Worm (Caenorhabditis elegans): Measurements from ENCODE around the gene W01G7.4.

Gene W01G7.4

ce11 chrII:14036724-14037483, 23.6 kb upstream of the W01G7.4 start (continued):
- TF ChIP-seq grh-1 (GFP tag; IDR thresholded peaks at IDR 0.05) (no peak), pqm-1 (tag; optimal IDR thresholded peaks at IDR 0.05) (no peak)

DNA sequence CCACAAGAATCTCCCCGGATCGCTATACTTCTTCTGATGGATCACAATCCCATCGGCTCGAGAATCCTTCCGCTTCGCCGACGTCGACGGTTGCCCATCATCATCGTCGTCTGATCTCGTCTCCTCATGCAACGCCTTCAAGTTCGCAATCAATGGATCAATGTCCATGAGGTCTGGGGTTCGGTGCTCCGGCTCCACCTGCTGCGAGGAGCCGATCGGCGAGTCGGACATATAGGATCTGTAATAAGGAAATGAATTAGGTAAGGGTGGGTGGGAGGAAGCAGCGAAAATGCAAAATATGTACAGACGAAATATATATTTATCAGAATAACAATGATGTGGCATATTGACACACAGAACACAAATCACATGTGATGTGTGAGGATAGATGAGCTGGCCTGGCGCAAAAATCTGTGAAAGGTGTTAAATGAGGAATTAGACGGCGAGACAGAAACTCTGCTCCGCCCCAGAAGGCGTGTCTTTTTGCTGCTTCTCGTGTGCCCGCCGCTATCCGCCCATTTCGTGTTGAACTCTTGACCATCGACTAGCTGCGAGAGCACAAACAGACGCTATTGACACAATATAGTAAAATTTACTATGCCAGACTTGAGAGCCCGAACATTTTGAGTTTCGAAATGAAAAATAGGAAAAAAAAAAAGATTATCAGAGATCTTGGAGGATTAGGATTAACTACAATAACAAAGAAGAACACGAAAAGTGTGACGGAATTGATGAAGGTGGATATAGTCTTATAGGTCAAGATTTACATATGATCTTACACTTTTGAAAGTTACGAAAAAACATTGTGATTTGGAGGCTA, 22.8 kb upstream of the W01G7.4 start:
- TF ChIP-seq tlp-1 (tag; optimal IDR thresholded peaks at IDR 0.05) (no peak), lin-14 (GFP tag; optimal IDR thresholded peaks at IDR 0.05) (peak; percentile 60), F16B12.6 (tag; optimal IDR thresholded peaks at IDR 0.05) (no peak), efl-1 (optimal IDR thresholded peaks at IDR 0.05) (peak in 1 of 2 experiments; percentile 6), efl-1 (GFP tag; optimal IDR thresholded peaks at IDR 0.05 in 1 of 2) (peak in 1 of 2 experiments; percentile 65), mdl-1 (tag; optimal IDR thresholded peaks at IDR 0.05) (peak in 1 of 2 experiments; percentile 33), lin-35 (GFP tag; optimal IDR thresholded peaks at IDR 0.05) (peak in 1 of 2 experiments; percentile 22), hlh-17 (GFP tag; optimal IDR thresholded peaks at IDR 0.05; ENCODE audit: borderline replicate concordance) (no peak), nhr-85 (tag) (peak; percentile 33), ceh-8 (GFP tag; optimal IDR thresholded peaks at IDR 0.05) (no peak), skn-1 (tag; optimal IDR thresholded peaks at IDR 0.05) (no peak), fkh-8 (tag; optimal IDR thresholded peaks at IDR 0.05) (peak; percentile 55), nhr-71 (tag; optimal IDR thresholded peaks at IDR 0.05) (peak; percentile 55), ces-1 (GFP tag; optimal IDR thresholded peaks at IDR 0.05) (no peak), ceh-63 (GFP tag; optimal IDR thresholded peaks at IDR 0.05) (peak; percentile 35), nhr-47 (tag; optimal IDR thresholded peaks at IDR 0.05) (peak; percentile 27), nhr-77 (tag; optimal IDR thresholded peaks at IDR 0.05) (peak; percentile 30), nhr-20 (tag; optimal IDR thresholded peaks at IDR 0.05) (peak; percentile 31), nhr-19 (GFP tag; conservative IDR thresholded peaks at IDR 0.05) (0 out of 2 replicates have a peak, but pooled peaks have one; percentile 14), lir-3 (tag; optimal IDR thresholded peaks at IDR 0.05; ENCODE audit: poor library complexity) (no peak), lin-39 (tag; optimal IDR thresholded peaks at IDR 0.05) (no peak), ceh-82 (tag; optimal IDR thresholded peaks at IDR 0.05) (peak in 2 of 3 experiments; percentile 1 to 22)

ce11 chrII:14038331-14038730, 22.2 kb upstream of the W01G7.4 start:
- TF ChIP-seq aha-1 (tag; optimal IDR thresholded peaks at IDR 0.05) (no peak), lin-15B (tag; optimal IDR thresholded peaks at IDR 0.05) (no peak), vab-15 (tag; optimal IDR thresholded peaks at IDR 0.05) (no peak), nhr-20 (tag; optimal IDR thresholded peaks at IDR 0.05) (peak; percentile 3), lin-35 (GFP tag; optimal IDR thresholded peaks at IDR 0.05) (peak in 1 of 2 experiments; percentile 8), lin-39 (tag; optimal IDR thresholded peaks at IDR 0.05) (no peak), nhr-85 (tag) (no peak), hlh-4 (tag; optimal IDR thresholded peaks at IDR 0.05) (no peak), lin-14 (GFP tag; optimal IDR thresholded peaks at IDR 0.05) (peak; percentile 13), snu-23 (GFP tag; optimal IDR thresholded peaks at IDR 0.05) (peak; percentile 8), elt-3 (tag; optimal IDR thresholded peaks at IDR 0.05) (peak in 1 of 6 experiments; percentile 11), fkh-8 (tag; optimal IDR thresholded peaks at IDR 0.05) (peak; percentile 8), nhr-77 (tag; optimal IDR thresholded peaks at IDR 0.05) (peak; percentile 53), hpl-2 (GFP tag; optimal IDR thresholded peaks at IDR 0.05) (no peak)

DNA sequence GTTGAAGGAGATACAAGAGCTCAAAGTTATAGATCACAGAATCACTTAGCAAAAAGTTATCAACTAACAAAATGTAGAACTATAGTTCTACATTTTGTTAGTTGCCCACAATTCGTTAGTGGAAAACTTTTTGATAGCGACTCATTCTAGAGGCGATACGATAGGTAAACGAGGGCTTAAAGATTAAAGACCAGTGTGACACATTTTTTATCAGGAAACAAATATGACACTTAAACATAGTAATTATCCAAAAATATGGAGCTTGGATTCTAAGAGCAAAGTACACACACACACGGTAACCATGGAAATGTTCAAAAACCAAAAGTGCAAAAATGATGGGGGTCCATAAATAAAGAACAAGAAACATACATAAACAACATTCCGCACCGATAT, 20.7 kb upstream of the W01G7.4 start:
- no peak for TF ChIP-seq ceh-82 (tag; optimal IDR thresholded peaks at IDR 0.05)
- no peak for TF ChIP-seq efl-1 (optimal IDR thresholded peaks at IDR 0.05)
- TF ChIP-seq efl-1 (GFP tag; optimal IDR thresholded peaks at IDR 0.05 in 1 of 2), result peak in 1 of 2 experiments; percentile 40
